Worm (Caenorhabditis elegans): Measurements from ENCODE around the gene T13C2.7.

DNA sequence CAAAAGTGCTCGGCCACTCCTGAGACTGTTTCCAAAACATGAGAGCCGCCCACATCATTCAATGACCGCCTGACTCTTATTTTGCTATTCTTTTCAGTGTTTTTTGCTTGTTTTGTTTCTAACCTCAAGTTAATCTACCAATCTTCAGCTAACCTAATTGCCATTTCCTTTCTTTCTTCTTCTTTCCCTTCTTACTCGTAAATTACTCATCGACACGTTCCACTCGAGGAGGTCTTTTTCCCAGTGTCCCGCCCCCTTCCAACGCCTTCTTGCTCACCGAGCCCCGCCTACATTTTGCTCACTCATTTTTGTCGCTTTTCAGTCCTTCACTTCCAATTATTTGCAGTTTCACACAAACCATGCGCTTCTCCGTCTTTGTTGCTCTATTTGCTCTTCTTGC lies 14.5 kb upstream of the T13C2.7 start, which contains the start of gene nlp-50:
- TF ChIP-seq flt-1 (GFP tag; IDR thresholded peaks at IDR 0.05) (no peak), pes-1 (GFP tag; IDR thresholded peaks at IDR 0.05) (no peak), tbx-37 (GFP tag; conservative IDR thresholded peaks at IDR 0.05) (no peak), ama-1 (optimal IDR thresholded peaks at IDR 0.05) (no peak), tra-4 (tag; optimal IDR thresholded peaks at IDR 0.05) (no peak), ceh-36 (tag; optimal IDR thresholded peaks at IDR 0.05) (no peak), ceh-13 (GFP tag; optimal IDR thresholded peaks at IDR 0.05) (no peak), ets-7 (tag; optimal IDR thresholded peaks at IDR 0.05) (no peak), tbx-11 (GFP tag; IDR thresholded peaks at IDR 0.05) (no peak), F13C5.2 (tag; optimal IDR thresholded peaks at IDR 0.05) (no peak), hnd-1 (tag; optimal IDR thresholded peaks at IDR 0.05) (no peak)
